Fruit fly (Drosophila melanogaster): Measurements from ENCODE around the gene CG13243.

DNA sequence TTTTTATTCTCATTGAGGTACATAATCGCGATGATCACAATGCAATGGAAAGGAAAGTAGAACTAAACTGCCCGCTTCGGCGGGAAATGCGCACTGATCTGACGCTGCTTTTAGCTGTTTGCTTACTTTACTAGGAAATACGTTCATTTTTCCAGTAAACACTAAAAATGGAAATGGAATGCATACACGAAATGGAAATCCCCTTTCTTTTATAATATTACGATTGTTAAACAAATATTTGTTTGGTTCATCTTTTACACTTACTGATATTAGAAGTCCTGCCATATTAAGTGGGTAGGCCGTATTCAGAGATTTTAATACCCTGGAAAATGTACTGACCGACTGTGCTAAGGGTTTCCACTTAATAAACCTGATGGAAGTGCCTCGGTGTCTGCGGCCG, 48.0 kb downstream of the CG13243 start, which contains the start of gene CG31823:
- TF ChIP-seq Pif1B (GFP tag; optimal IDR thresholded peaks at IDR 0.05) (no peak), EcR (GFP tag; optimal IDR thresholded peaks at IDR 0.05) (no peak), fd96Ca (GFP tag; IDR thresholded peaks at IDR 0.05) (no peak), CG14655 (GFP tag; optimal IDR thresholded peaks at IDR 0.05) (no peak), CG8301 (tag; optimal IDR thresholded peaks at IDR 0.05) (no peak), CG10348 (GFP tag; IDR thresholded peaks at IDR 0.05) (no peak), CG12605 (GFP tag; IDR thresholded peaks at IDR 0.05) (no peak), D1 (tag; optimal IDR thresholded peaks at IDR 0.05) (no peak), CG8159 (tag; optimal IDR thresholded peaks at IDR 0.05) (no peak), CG17806 (tag; optimal IDR thresholded peaks at IDR 0.05) (no peak), CG9948 (tag; optimal IDR thresholded peaks at IDR 0.05) (no peak), CG13204 (GFP tag; optimal IDR thresholded peaks at IDR 0.05) (no peak)

Measured in whole organism, pupa.